Fruit fly (Drosophila melanogaster) whole organism, prepupa: ENCODE data around the gene Acbp2.

Experiments used
- Blimp-1 ChIP-seq: fragments of 200-800 bp; sonication (Bioruptor generic); optimal IDR thresholded peaks from 3 replicates; lab custom pipeline; 2017; ENCODE audit warnings: missing biosample characterization, missing genetic modification characterization, mild to moderate bottlenecking, moderate library complexity, missing genetic modification reagents
- CG16779 ChIP-seq: fragments of 200-800 bp; sonication (Bioruptor generic); optimal IDR thresholded peaks from 3 replicates; lab custom pipeline; 2017; ENCODE audit warnings: missing biosample characterization, mild to moderate bottlenecking, missing genetic modification characterization
- CG4318 ChIP-seq: fragments of 200-800 bp; sonication (Bioruptor generic); optimal IDR thresholded peaks from 3 replicates; lab custom pipeline; 2017; ENCODE audit warnings: missing biosample characterization, mild to moderate bottlenecking, missing genetic modification characterization
- CG6854 ChIP-seq: fragments of 200-800 bp; sonication (Bioruptor generic); optimal IDR thresholded peaks from 2 replicates; lab custom pipeline; 2017; ENCODE audit warnings: missing biosample characterization, mild to moderate bottlenecking, missing genetic modification characterization
- Lpt ChIP-seq: fragments of 200-800 bp; sonication (Bioruptor generic); optimal IDR thresholded peaks from 3 replicates; lab custom pipeline; 2016; ENCODE audit warnings: missing biosample characterization, missing genetic modification characterization
- OdsH ChIP-seq: fragments of 200-800 bp; sonication (Bioruptor generic); optimal IDR thresholded peaks from 3 replicates; lab custom pipeline; 2016; ENCODE audit warnings: missing biosample characterization, missing genetic modification characterization
- Sox102F ChIP-seq: fragments of 200-800 bp; sonication (Bioruptor generic); optimal IDR thresholded peaks from 2 replicates; lab custom pipeline; 2016; ENCODE audit warnings: missing biosample characterization, mild to moderate bottlenecking, missing genetic modification characterization
- Sox14 ChIP-seq: fragments of 200-800 bp; sonication (Bioruptor generic); optimal IDR thresholded peaks from 3 replicates; lab custom pipeline; 2016; ENCODE audit warnings: missing biosample characterization, missing genetic modification characterization
- fd59A ChIP-seq: fragments of 200-800 bp; sonication (Bioruptor generic); optimal IDR thresholded peaks from 2 replicates; lab custom pipeline; 2017; ENCODE audit warnings: missing biosample characterization, mild to moderate bottlenecking, missing genetic modification characterization, missing genetic modification reagents
- spab ChIP-seq: fragments of 200-800 bp; sonication (Bioruptor generic); optimal IDR thresholded peaks from 2 replicates; lab custom pipeline; 2017; ENCODE audit warnings: missing biosample characterization, mild to moderate bottlenecking, missing genetic modification characterization, missing genetic modification reagents
- topi ChIP-seq: fragments of 200-800 bp; sonication (Bioruptor generic); optimal IDR thresholded peaks from 3 replicates; lab custom pipeline; 2016; ENCODE audit warnings: missing biosample characterization, missing genetic modification characterization

DNA sequence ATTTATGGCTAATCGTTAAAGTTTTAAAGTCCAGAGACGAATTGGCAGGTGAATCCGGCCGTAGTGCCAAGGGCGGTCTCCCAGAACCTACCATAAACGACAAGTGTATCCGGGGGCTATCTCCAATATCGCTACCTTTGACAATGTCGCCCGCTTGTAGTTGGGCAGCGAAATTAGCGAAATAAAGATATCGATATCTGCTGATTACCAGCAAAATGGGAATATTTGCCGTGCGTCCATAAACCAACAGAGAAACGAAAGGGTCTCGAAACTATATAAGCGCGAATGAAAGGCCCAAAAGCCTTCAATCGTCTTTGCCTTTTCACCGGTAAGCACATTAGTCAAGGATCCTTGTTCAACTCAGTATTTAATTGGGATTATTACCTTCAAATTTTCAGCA, 1.1 kb upstream of the Acbp2 start, which contains the start of gene Acbp3:
- no peak for TF ChIP-seq Sox14 (GFP tag; lab: Kevin White, UChicago)
- no peak for TF ChIP-seq CG16779
- no peak for TF ChIP-seq topi (GFP tag; lab: Kevin White, UChicago)
- TF ChIP-seq Sox102F: no peak
- no peak for TF ChIP-seq CG4318 (GFP tag; lab: Kevin White, UChicago)
- TF ChIP-seq spab (GFP tag; lab: Kevin White, UChicago): no peak
- no peak for TF ChIP-seq OdsH
- no peak for TF ChIP-seq fd59A
- TF ChIP-seq CG6854: no peak
- TF ChIP-seq Blimp-1 (GFP tag; lab: Kevin White, UChicago): no peak
- no peak for TF ChIP-seq Lpt (GFP tag; lab: Kevin White, UChicago)
